Fruit fly (Drosophila melanogaster): Measurements from ENCODE around the gene Vha100-1.

The Vha100-1 gene

DNA sequence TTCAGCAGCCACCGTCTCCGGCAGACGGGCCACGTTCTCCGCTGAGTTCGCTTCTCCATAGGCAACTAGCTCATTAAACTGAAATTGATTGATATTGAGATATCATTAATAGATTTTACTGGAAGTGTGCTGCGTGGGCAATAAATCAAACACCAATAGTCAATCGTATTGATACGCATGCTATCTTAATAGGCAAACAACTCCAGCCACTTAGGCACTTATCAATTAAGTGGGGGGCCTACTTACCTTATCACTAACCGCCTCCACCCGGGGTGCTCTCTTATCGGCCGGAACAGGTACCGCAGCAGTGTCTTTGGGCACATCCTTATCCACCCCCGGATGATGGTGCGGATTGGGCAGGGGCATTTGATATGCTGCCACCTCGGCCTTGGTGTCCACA, 19.2 kb upstream of the Vha100-1 start (continued):
- TF ChIP-seq Aef1 (GFP tag; IDR thresholded peaks at IDR 0.05) (no peak), CG10147 (GFP tag; optimal IDR thresholded peaks at IDR 0.05) (no peak), CG10267 (tag; optimal IDR thresholded peaks at IDR 0.05) (no peak), so (GFP tag; IDR thresholded peaks at IDR 0.05) (no peak), Trl (optimal IDR thresholded peaks at IDR 0.05) (no peak), Trl (GFP tag; optimal IDR thresholded peaks at IDR 0.05) (no peak), eve (GFP tag; optimal IDR thresholded peaks at IDR 0.05) (no peak), ci (GFP tag; IDR thresholded peaks at IDR 0.05) (0 out of 3 replicates have a peak, but pooled peaks have one; percentile 19), inv (GFP tag; IDR thresholded peaks at IDR 0.05; ENCODE audit: partially characterized antibody) (no peak), CG10543 (GFP tag; optimal IDR thresholded peaks at IDR 0.05) (peak; percentile 38), grn (GFP tag; optimal IDR thresholded peaks at IDR 0.05) (peak; percentile 97), Ptx1 (GFP tag; IDR thresholded peaks at IDR 0.05) (no peak), CG18599 (GFP tag; optimal IDR thresholded peaks at IDR 0.05) (peak; percentile 74), her (GFP tag; optimal IDR thresholded peaks at IDR 0.05) (no peak), CG7357 (GFP tag; IDR thresholded peaks at IDR 0.05) (no peak), CG11723 (GFP tag; optimal IDR thresholded peaks at IDR 0.05) (no peak), ato (GFP tag; IDR thresholded peaks at IDR 0.05; ENCODE audit: partially characterized antibody) (no peak), D (optimal IDR thresholded peaks at IDR 0.05) (no peak), D (GFP tag; optimal IDR thresholded peaks at IDR 0.05) (no peak), CG6272 (GFP tag; IDR thresholded peaks at IDR 0.05) (no peak), HmgZ (tag; optimal IDR thresholded peaks at IDR 0.05) (peak; percentile 1), Jarid2 (GFP tag; optimal IDR thresholded peaks at IDR 0.05) (peak; percentile 29), CG1603 (tag; optimal IDR thresholded peaks at IDR 0.05) (no peak), gro (GFP tag; optimal IDR thresholded peaks at IDR 0.05) (peak; percentile 88), mam (GFP tag; optimal IDR thresholded peaks at IDR 0.05) (no peak)

DNA sequence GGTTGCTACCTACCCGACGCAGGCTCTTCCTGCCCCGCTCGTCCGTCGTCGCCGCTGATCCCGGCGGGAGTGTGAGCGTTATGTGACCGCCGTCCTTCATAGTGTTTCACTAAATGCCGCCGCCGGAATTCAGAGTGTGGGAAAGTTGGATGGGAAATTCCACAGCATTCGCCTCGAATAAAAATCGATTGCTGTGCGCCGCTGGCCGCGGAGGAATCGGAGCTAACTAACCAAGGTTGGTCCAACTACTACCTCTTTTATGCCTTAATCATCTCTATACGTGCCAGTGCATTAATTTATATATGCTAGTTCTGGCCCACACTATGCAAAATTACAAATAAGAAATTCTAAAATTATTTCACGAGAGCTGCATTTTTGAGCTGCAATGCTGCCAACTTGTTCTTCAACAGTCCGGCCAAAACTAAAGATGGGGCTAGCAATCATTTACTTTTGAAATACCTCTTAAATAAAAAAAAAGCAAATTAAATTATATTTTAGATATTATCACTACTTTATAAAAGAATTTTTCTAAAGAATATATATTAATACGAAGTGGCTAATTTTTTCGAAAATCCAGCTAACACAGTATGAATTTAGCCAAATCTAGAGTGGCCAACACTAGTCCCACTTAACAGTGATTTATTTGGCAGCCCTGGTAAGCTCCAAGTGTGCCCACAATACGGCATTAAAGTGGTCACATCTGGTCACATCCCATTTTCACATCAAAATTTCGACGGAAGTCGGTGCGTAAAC, 18.4 kb upstream of the Vha100-1 start, which contains the start of the genes alpha-Man-Ib and Pdhb:
Gene alpha-Man-Ib, minus strand, starts transcription at position 425 of the 753 bp plus-strand sequence.
Gene Pdhb, plus strand, starts transcription at position 674 of the 753 bp plus-strand sequence.
- TF ChIP-seq jumu (GFP tag; optimal IDR thresholded peaks at IDR 0.05) (peak; percentile 6), disco-r (GFP tag; optimal IDR thresholded peaks at IDR 0.05) (no peak), CG6689 (GFP tag; IDR thresholded peaks at IDR 0.05) (peak; percentile 76), Oaz (GFP tag; IDR thresholded peaks at IDR 0.05) (peak; percentile 59; the same call in 1 of the 2 replicates), CG12391 (tag; optimal IDR thresholded peaks at IDR 0.05) (peak; percentile 90), CG11398 (GFP tag; optimal IDR thresholded peaks at IDR 0.05) (no peak), CG2120 (GFP tag; optimal IDR thresholded peaks at IDR 0.05) (peak; percentile 83), fu2 (GFP tag; optimal IDR thresholded peaks at IDR 0.05) (peak; percentile 15), CG8478 (optimal IDR thresholded peaks at IDR 0.05) (no peak), CG9817 (tag; optimal IDR thresholded peaks at IDR 0.05) (peak; percentile 91), fru (optimal IDR thresholded peaks at IDR 0.05) (no peak), vfl (GFP tag; optimal IDR thresholded peaks at IDR 0.05) (peak; percentile 26), CG18011 (GFP tag; optimal IDR thresholded peaks at IDR 0.05) (peak; percentile 39), wor (GFP tag; IDR thresholded peaks at IDR 0.05) (no peak), Dek (tag; optimal IDR thresholded peaks at IDR 0.05) (peak; percentile 88), gem (tag; optimal IDR thresholded peaks at IDR 0.05) (peak; percentile 89), CG7963 (GFP tag; IDR thresholded peaks at IDR 0.05; ENCODE audit: partially characterized antibody) (no peak), hb (GFP tag; IDR thresholded peaks at IDR 0.05; ENCODE audit: partially characterized antibody) (no peak), prd (optimal IDR thresholded peaks at IDR 0.05) (no peak), prd (GFP tag; IDR thresholded peaks at IDR 0.05) (peak; percentile 91), schlank (tag; optimal IDR thresholded peaks at IDR 0.05) (peak; percentile 35), Abd-B (GFP tag; optimal IDR thresholded peaks at IDR 0.05) (peak; percentile 94), cwo (GFP tag; optimal IDR thresholded peaks at IDR 0.05) (peak; percentile 25), MTF-1 (GFP tag; optimal IDR thresholded peaks at IDR 0.05; ENCODE audit: borderline replicate concordance) (peak; percentile 48), CG14050 (GFP tag; IDR thresholded peaks at IDR 0.05) (peak; percentile 62; the same call in 2 of the 3 replicates), mld (GFP tag; IDR thresholded peaks at IDR 0.05; ENCODE audit: partially characterized antibody) (no peak)
